Worm (Caenorhabditis elegans): Measurements from ENCODE around the gene C01G10.14.

ce11 chrV:15094749-15095148 lies 11.0 kb downstream of the C01G10.14 start, which contains the start of gene srx-78:
- TF ChIP-seq ama-1 (optimal IDR thresholded peaks at IDR 0.05) (no peak), pros-1 (tag; optimal IDR thresholded peaks at IDR 0.05) (no peak), hlh-13 (GFP tag; optimal IDR thresholded peaks at IDR 0.05) (no peak), pha-2 (tag; optimal IDR thresholded peaks at IDR 0.05) (no peak)
